Worm (Caenorhabditis elegans) whole organism, young adult: ENCODE measurements around the gene pros-1.

Source experiments
- B0019.2 ChIP-seq: fragments of 200-800 bp; sonication (Bioruptor generic); conservative IDR thresholded peaks from 2 replicates; pipeline ENCODE4 v1.3.6; 2022; ENCODE audit warnings: missing genetic modification reagents, missing genetic modification characterization, missing compliant biosample characterization
- B0336.3 ChIP-seq: fragments of 200-800 bp; sonication (Bioruptor generic); IDR thresholded peaks from 2 replicates; pipeline ENCODE4 v1.3.6; 2022; ENCODE audit warnings: missing genetic modification characterization, missing compliant biosample characterization
- C17E4.6 ChIP-seq: fragments of 200-800 bp; sonication (Bioruptor generic); IDR thresholded peaks from 2 replicates; pipeline ENCODE4 v1.3.6; 2022; ENCODE audit warnings: missing genetic modification reagents, missing genetic modification characterization, missing compliant biosample characterization
- D2030.7 ChIP-seq: fragments of 200-800 bp; sonication (Bioruptor generic); IDR thresholded peaks from 2 replicates; pipeline ENCODE4 v1.3.6; 2022; ENCODE audit warnings: missing genetic modification reagents, missing genetic modification characterization, missing compliant biosample characterization
- F10E7.11 ChIP-seq: sonication (generic microtip); optimal IDR thresholded peaks from 2 replicates; lab custom pipeline; 2017; ENCODE audit warnings: mild to moderate bottlenecking, missing genetic modification characterization, moderate library complexity, missing compliant biosample characterization
- K12H6.12 ChIP-seq: fragments of 200-800 bp; sonication (Bioruptor generic); optimal IDR thresholded peaks from 2 replicates; lab custom pipeline; 2018; ENCODE audit warnings: mild to moderate bottlenecking, missing genetic modification characterization, missing compliant biosample characterization
- T07F8.4 ChIP-seq: sonication (generic microtip); optimal IDR thresholded peaks from 2 replicates; lab custom pipeline; 2016; ENCODE audit warnings: mild to moderate bottlenecking, missing genetic modification characterization, moderate library complexity, missing compliant biosample characterization
- Y56A3A.18 ChIP-seq: fragments of 200-800 bp; sonication (Bioruptor generic); IDR thresholded peaks from 2 replicates; pipeline ENCODE4 v1.3.6; 2022; ENCODE audit warnings: missing genetic modification reagents, missing genetic modification characterization, missing compliant biosample characterization
- Y67H2A.10 ChIP-seq: fragments of 200-800 bp; sonication (Bioruptor generic); conservative IDR thresholded peaks from 2 replicates; pipeline ENCODE4 v1.3.6; 2022; ENCODE audit warnings: missing genetic modification reagents, missing genetic modification characterization, missing compliant biosample characterization
- Y79H2A.3 ChIP-seq: fragments of 200-800 bp; sonication (Bioruptor generic); conservative IDR thresholded peaks from 2 replicates; pipeline ENCODE4 v1.3.6; 2022; ENCODE audit warnings: missing genetic modification reagents, missing genetic modification characterization, missing compliant biosample characterization
- ZK185.1 ChIP-seq: sonication (generic microtip); optimal IDR thresholded peaks from 2 replicates; lab custom pipeline; 2016; ENCODE audit warnings: mild to moderate bottlenecking, missing genetic modification characterization, missing compliant biosample characterization; ENCODE audit not compliant: poor library complexity, severe bottlenecking
- akir-1 ChIP-seq: fragments of 200-800 bp; sonication (Bioruptor generic); optimal IDR thresholded peaks from 2 replicates; lab custom pipeline; 2018; ENCODE audit warnings: mild to moderate bottlenecking, missing genetic modification characterization, moderate library complexity, missing compliant biosample characterization
- ama-1 ChIP-seq, 3 experiments: fragments of 150-350 bp in 1 of 3; sonication (generic microtip) in 2 of 3; optimal IDR thresholded peaks; 2 replicates each; lab custom pipeline; 2014 to 2018; ENCODE audit warnings: missing biosample characterization in 2 of 3, missing genetic modification characterization in 2 of 3, missing genetic modification reagents in 2 of 3
- atf-7 ChIP-seq: sonication (generic microtip); optimal IDR thresholded peaks from 2 replicates; lab custom pipeline; 2017; ENCODE audit warnings: mild to moderate bottlenecking, missing genetic modification characterization, missing compliant biosample characterization
- attf-6 ChIP-seq: fragments of 200-800 bp; sonication (Bioruptor generic); IDR thresholded peaks from 2 replicates; pipeline ENCODE4 v1.3.6; 2022; ENCODE audit warnings: missing genetic modification reagents, missing genetic modification characterization, missing compliant biosample characterization
- cebp-2 ChIP-seq: fragments of 200-800 bp; sonication (Bioruptor generic); IDR thresholded peaks from 2 replicates; pipeline ENCODE4 v1.3.6; 2022; ENCODE audit warnings: missing genetic modification characterization, missing compliant biosample characterization
- die-1 ChIP-seq: sonication (generic microtip); optimal IDR thresholded peaks from 2 replicates; lab custom pipeline; 2016; ENCODE audit warnings: missing genotype, mild to moderate bottlenecking, missing genetic modification characterization, missing compliant biosample characterization
- dox-1 ChIP-seq: fragments of 200-800 bp; sonication (Bioruptor generic); IDR thresholded peaks from 2 replicates; pipeline ENCODE4 v1.3.6; 2022; ENCODE audit warnings: missing genetic modification reagents, missing genetic modification characterization, missing compliant biosample characterization
- dpl-1 ChIP-seq: fragments of 150-350 bp; optimal IDR thresholded peaks from 2 replicates; lab custom pipeline; 2014; ENCODE audit warnings: missing biosample characterization, missing genetic modification reagents, missing genetic modification characterization
- fkh-3 ChIP-seq: sonication (generic microtip); optimal IDR thresholded peaks from 2 replicates; lab custom pipeline; 2016; ENCODE audit warnings: mild to moderate bottlenecking, missing genetic modification characterization, missing compliant biosample characterization
- gei-17 ChIP-seq: fragments of 200-800 bp; sonication (Bioruptor generic); optimal IDR thresholded peaks from 2 replicates; lab custom pipeline; 2018; ENCODE audit warnings: mild to moderate bottlenecking, missing genetic modification characterization, missing compliant biosample characterization
- hmg-20 ChIP-seq: fragments of 200-800 bp; sonication (Bioruptor generic); IDR thresholded peaks from 2 replicates; pipeline ENCODE4 v1.3.6; 2022; ENCODE audit warnings: missing genetic modification reagents, missing genetic modification characterization, missing compliant biosample characterization
- lag-1 ChIP-seq: fragments of 200-800 bp; sonication (Bioruptor generic); IDR thresholded peaks from 2 replicates; pipeline ENCODE4 v1.3.6; 2022; ENCODE audit warnings: missing genetic modification reagents, missing genetic modification characterization, missing compliant biosample characterization
- lin-35 ChIP-seq, 3 experiments: fragments of 150-350 bp in 2 of 3; sonication (generic microtip) in 1 of 3; optimal IDR thresholded peaks; 2 replicates each; lab custom pipeline; 2014 to 2018; ENCODE audit warnings: missing biosample characterization in 3 of 3, missing genetic modification characterization in 3 of 3, missing genetic modification reagents in 3 of 3
- lir-1 ChIP-seq: fragments of 200-800 bp; sonication (Bioruptor generic); conservative IDR thresholded peaks from 2 replicates; pipeline ENCODE4 v1.3.6; 2022; ENCODE audit warnings: missing genetic modification reagents, missing genetic modification characterization, missing compliant biosample characterization
- madf-3 ChIP-seq: fragments of 200-800 bp; sonication (Bioruptor generic); IDR thresholded peaks from 2 replicates; pipeline ENCODE4 v1.3.6; 2022; ENCODE audit warnings: missing genetic modification reagents, missing genetic modification characterization, missing compliant biosample characterization
- mel-28 ChIP-seq: sonication (generic microtip); optimal IDR thresholded peaks from 2 replicates; lab custom pipeline; 2016; ENCODE audit warnings: borderline replicate concordance, mild to moderate bottlenecking, missing genetic modification characterization, missing compliant biosample characterization
- mes-4 ChIP-seq: sonication (generic microtip); optimal IDR thresholded peaks from 2 replicates; lab custom pipeline; 2016; ENCODE audit warnings: missing genotype, missing genetic modification characterization, missing compliant biosample characterization
- mxl-1 ChIP-seq: sonication (generic microtip); optimal IDR thresholded peaks from 2 replicates; lab custom pipeline; 2016; ENCODE audit warnings: missing genetic modification characterization, missing compliant biosample characterization
- nfya-2 ChIP-seq: fragments of 200-800 bp; sonication (Bioruptor generic); IDR thresholded peaks from 2 replicates; pipeline ENCODE4 v1.3.6; 2022; ENCODE audit warnings: missing genetic modification reagents, missing genetic modification characterization, missing compliant biosample characterization
- nhr-120 ChIP-seq: fragments of 200-800 bp; sonication (Bioruptor generic); IDR thresholded peaks from 2 replicates; pipeline ENCODE4 v1.3.6; 2022; ENCODE audit warnings: missing genetic modification characterization, missing compliant biosample characterization
- nhr-90 ChIP-seq: sonication (generic microtip); optimal IDR thresholded peaks from 2 replicates; lab custom pipeline; 2016; ENCODE audit warnings: missing genotype, mild to moderate bottlenecking, missing genetic modification characterization, missing compliant biosample characterization
- pha-4 ChIP-seq: fragments of 150-350 bp; sonication (generic microtip); optimal IDR thresholded peaks from 2 replicates; lab custom pipeline; 2014; ENCODE audit warnings: missing biosample characterization, missing genetic modification reagents, missing genetic modification characterization
- rcor-1 ChIP-seq: fragments of 200-800 bp; sonication (Bioruptor generic); IDR thresholded peaks from 2 replicates; pipeline ENCODE4 v1.3.6; 2022; ENCODE audit warnings: missing genetic modification reagents, missing genetic modification characterization, missing compliant biosample characterization
- sdz-38 ChIP-seq: sonication (generic microtip); optimal IDR thresholded peaks from 2 replicates; lab custom pipeline; 2016; ENCODE audit warnings: missing genotype, missing genetic modification characterization, missing compliant biosample characterization
- snpc-1.3 ChIP-seq: sonication (generic microtip); optimal IDR thresholded peaks from 2 replicates; lab custom pipeline; 2017; ENCODE audit warnings: missing genetic modification characterization, mild to moderate bottlenecking, missing compliant biosample characterization, antibody characterized with exemption, moderate library complexity, missing genotype, missing genetic modification reagents; ENCODE audit not compliant: insufficient read depth
- snpc-3.4 ChIP-seq: sonication (generic microtip); optimal IDR thresholded peaks from 2 replicates; lab custom pipeline; 2017; ENCODE audit warnings: missing genetic modification characterization, mild to moderate bottlenecking, missing compliant biosample characterization, antibody characterized with exemption, moderate library complexity, missing genotype, missing genetic modification reagents
- snpc-4 ChIP-seq, 5 experiments: fragments of 150-350 bp in 1 of 5; sonication (generic microtip) in 4 of 5; optimal IDR thresholded peaks; 2 replicates each; lab custom pipeline; 2014 to 2018; ENCODE audit warnings: missing genetic modification characterization in 5 of 5, missing biosample characterization in 3 of 5, antibody characterized with exemption in 2 of 5, mild to moderate bottlenecking in 2 of 5, missing compliant biosample characterization in 2 of 5, missing genotype in 2 of 5, moderate library complexity in 2 of 5, missing genetic modification reagents in 1 of 5
- tlf-1 ChIP-seq: fragments of 200-800 bp; sonication (Bioruptor generic); optimal IDR thresholded peaks from 2 replicates; lab custom pipeline; 2018; ENCODE audit warnings: mild to moderate bottlenecking, missing genetic modification characterization, missing compliant biosample characterization
- unc-62 ChIP-seq: fragments of 150-350 bp; optimal IDR thresholded peaks from 2 replicates; lab custom pipeline; 2014; ENCODE audit warnings: missing biosample characterization, missing genetic modification reagents, missing genetic modification characterization
- xnd-1 ChIP-seq: sonication (generic microtip); optimal IDR thresholded peaks from 2 replicates; lab custom pipeline; 2016; ENCODE audit warnings: missing genotype, missing genetic modification reagents, missing genetic modification characterization, missing compliant biosample characterization
- zim-3 ChIP-seq: sonication (generic microtip); optimal IDR thresholded peaks from 2 replicates; lab custom pipeline; 2017; ENCODE audit warnings: mild to moderate bottlenecking, missing genetic modification characterization, moderate library complexity, missing compliant biosample characterization
- ztf-25 ChIP-seq: fragments of 200-800 bp; sonication (Bioruptor generic); IDR thresholded peaks from 2 replicates; pipeline ENCODE4 v1.3.6; 2022; ENCODE audit warnings: missing genetic modification reagents, missing genetic modification characterization, missing compliant biosample characterization
- ztf-26 ChIP-seq: sonication (generic microtip); optimal IDR thresholded peaks from 2 replicates; lab custom pipeline; 2017; ENCODE audit warnings: missing genetic modification characterization, missing compliant biosample characterization
- ztf-28 ChIP-seq: fragments of 200-800 bp; sonication (Bioruptor generic); IDR thresholded peaks from 2 replicates; pipeline ENCODE4 v1.3.6; 2022; ENCODE audit warnings: missing genetic modification reagents, missing genetic modification characterization, missing compliant biosample characterization
- ztf-6 ChIP-seq: fragments of 200-800 bp; sonication (Bioruptor generic); IDR thresholded peaks from 2 replicates; pipeline ENCODE4 v1.3.6; 2022; ENCODE audit warnings: missing genetic modification reagents, missing genetic modification characterization, missing compliant biosample characterization

Gene pros-1

DNA sequence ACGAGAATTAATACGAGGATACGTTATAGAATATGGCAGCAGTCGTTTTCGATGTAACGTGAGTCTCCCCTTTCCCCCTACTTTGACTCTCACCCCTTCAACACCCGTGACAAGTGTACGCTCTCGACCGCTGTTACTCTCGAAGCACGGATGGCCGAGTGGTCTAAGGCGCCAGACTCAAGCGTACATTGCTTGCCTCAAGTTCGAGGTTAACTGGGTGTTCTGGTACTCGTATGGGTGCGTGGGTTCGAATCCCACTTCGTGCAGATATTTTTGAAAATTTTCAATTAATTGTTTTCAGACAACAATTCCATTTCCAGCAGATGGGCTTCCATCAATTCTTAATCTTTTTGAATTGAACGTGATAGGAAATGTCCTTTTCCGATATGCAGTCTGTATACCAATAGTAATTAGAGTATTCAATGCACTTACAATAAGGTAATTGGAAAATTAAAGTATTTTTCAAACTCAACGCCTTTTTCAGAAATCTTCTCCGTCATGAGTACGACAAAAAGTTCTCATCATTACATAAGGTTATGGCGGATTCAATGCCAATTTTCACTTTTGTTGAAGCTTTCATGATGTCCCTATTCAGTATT, 42.5 kb downstream of the pros-1 start (continued):
- TF ChIP-seq dpl-1 (GFP tag; lab: Kevin White, UChicago), result peak; percentile 12
- peak; percentile 83 for TF ChIP-seq T07F8.4 (tag; lab: Kevin White, UChicago)
- peak; percentile 30 for TF ChIP-seq F10E7.11 (tag; lab: Kevin White, UChicago)
- TF ChIP-seq ztf-26, result peak; percentile 67
- peak; percentile 19 for TF ChIP-seq atf-7
- peak; percentile 69 for TF ChIP-seq snpc-1.3 (tag; lab: Kevin White, UChicago)
- peak; percentile 89 for TF ChIP-seq snpc-3.4 (tag; lab: Kevin White, UChicago)
- TF ChIP-seq hmg-20 (GFP tag; lab: Robert Waterston, UW), result 0 out of 2 replicates have a peak, but pooled peaks have one; percentile 38
- no peak for TF ChIP-seq xnd-1
- TF ChIP-seq Y79H2A.3, result no peak
- TF ChIP-seq pha-4 (tag; lab: Kevin White, UChicago), result no peak
- peak; percentile 87 for TF ChIP-seq mxl-1 (tag; lab: Kevin White, UChicago)
- peak; percentile 38 for TF ChIP-seq akir-1
- no peak for TF ChIP-seq madf-3 (GFP tag; lab: Robert Waterston, UW)
- no peak for TF ChIP-seq lag-1 (GFP tag; lab: Robert Waterston, UW)
- TF ChIP-seq ztf-6 (GFP tag; lab: Robert Waterston, UW), result peak; percentile 83
- peak; percentile 88 for TF ChIP-seq zim-3 (tag; lab: Kevin White, UChicago)
- 0 out of 2 replicates have a peak, but pooled peaks have one; percentile 20 for TF ChIP-seq nfya-2 (GFP tag; lab: Robert Waterston, UW)
- peak in 2 of 3 experiments; percentile 4 to 81 for TF ChIP-seq lin-35 (GFP tag; optimal IDR thresholded peaks at IDR 0.05; lab: Kevin White, UChicago)
- 0 out of 2 replicates have a peak, but pooled peaks have one; percentile 83 for TF ChIP-seq cebp-2 (GFP tag; lab: Robert Waterston, UW)
- TF ChIP-seq tlf-1 (GFP tag; lab: Kevin White, UChicago), result peak; percentile 33
- TF ChIP-seq B0336.3 (GFP tag; lab: Robert Waterston, UW), result peak; percentile 54; the same call in 1 of the 2 replicates
- peak; percentile 66 for TF ChIP-seq K12H6.12 (tag; lab: Kevin White, UChicago)
- peak; percentile 83 for TF ChIP-seq Y56A3A.18 (GFP tag; lab: Robert Waterston, UW)
- peak; percentile 92 for TF ChIP-seq die-1 (tag; lab: Kevin White, UChicago)
- TF ChIP-seq D2030.7 (GFP tag; lab: Robert Waterston, UW), result peak; percentile 83
- peak; percentile 58; the same call in 1 of the 2 replicates for TF ChIP-seq rcor-1
- peak; percentile 69; the same call in 1 of the 2 replicates for TF ChIP-seq attf-6 (GFP tag; lab: Robert Waterston, UW)
- TF ChIP-seq B0019.2, result 0 out of 2 replicates have a peak, but pooled peaks have one; percentile 46
- no peak for TF ChIP-seq lir-1
- TF ChIP-seq nhr-90 (tag; lab: Kevin White, UChicago), result peak; percentile 87
- TF ChIP-seq mes-4 (tag; lab: Kevin White, UChicago), result peak; percentile 76
- peak; percentile 53; the same call in 1 of the 2 replicates for TF ChIP-seq C17E4.6
- TF ChIP-seq ztf-28 (GFP tag; lab: Robert Waterston, UW), result peak; percentile 74; the same call in 1 of the 2 replicates
- TF ChIP-seq ztf-25 (GFP tag; lab: Robert Waterston, UW), result peak; percentile 83
- TF ChIP-seq nhr-120, result no peak
- no peak for TF ChIP-seq mel-28 (tag; lab: Kevin White, UChicago)
- TF ChIP-seq ZK185.1 (tag; lab: Kevin White, UChicago), result peak; percentile 59
- TF ChIP-seq fkh-3 (tag; lab: Kevin White, UChicago), result peak; percentile 42
- 0 out of 2 replicates have a peak, but pooled peaks have one; percentile 30 for TF ChIP-seq Y67H2A.10
- peak; percentile 54 for TF ChIP-seq gei-17
- peak; percentile 89 for TF ChIP-seq dox-1 (GFP tag; lab: Robert Waterston, UW)
- TF ChIP-seq ama-1 (optimal IDR thresholded peaks at IDR 0.05; lab: Kevin White, UChicago), result no peak
- peak in 1 of 2 experiments; percentile 90 for TF ChIP-seq ama-1 (GFP tag; optimal IDR thresholded peaks at IDR 0.05; lab: Kevin White, UChicago)
- TF ChIP-seq sdz-38, result no peak
- peak; percentile 81 for TF ChIP-seq snpc-4 (GFP tag; optimal IDR thresholded peaks at IDR 0.05; lab: Kevin White, UChicago)
- TF ChIP-seq snpc-4 (tag; optimal IDR thresholded peaks at IDR 0.05; lab: Kevin White, UChicago), result peak; percentile 36 to 76 (median 64)
- no peak for TF ChIP-seq unc-62
